Fruit fly (Drosophila melanogaster) whole organism, embryonic: ENCODE data around the gene mia.

Experiments
- Atf-2 ChIP-seq: fragments of 200-800 bp; sonication (Bioruptor generic); optimal IDR thresholded peaks from 2 replicates; lab custom pipeline; 2016; ENCODE audit warnings: missing biosample characterization, missing genetic modification characterization
- CG10959 ChIP-seq: fragments of 200-800 bp; sonication (Bioruptor generic); IDR thresholded peaks from 2 replicates; pipeline ENCODE4 v1.3.6; 2022; ENCODE audit warnings: missing biosample characterization, missing genetic modification characterization
- CG12942 ChIP-seq: fragments of 200-800 bp; sonication (Bioruptor generic); optimal IDR thresholded peaks from 3 replicates; lab custom pipeline; 2016; ENCODE audit warnings: missing biosample characterization, missing genetic modification characterization
- CG13296 ChIP-seq: fragments of 200-800 bp; sonication (Bioruptor generic); optimal IDR thresholded peaks from 3 replicates; lab custom pipeline; 2018; ENCODE audit warnings: missing biosample characterization, mild to moderate bottlenecking, missing genetic modification characterization
- CG15479 ChIP-seq: fragments of 200-800 bp; sonication (Bioruptor generic); optimal IDR thresholded peaks from 3 replicates; lab custom pipeline; 2019; ENCODE audit warnings: missing biosample characterization, mild to moderate bottlenecking, missing genetic modification characterization, moderate library complexity
- CG2120 ChIP-seq: fragments of 200-800 bp; sonication (Bioruptor generic); optimal IDR thresholded peaks from 3 replicates; lab custom pipeline; 2016; ENCODE audit warnings: missing biosample characterization, missing genetic modification characterization
- CG2129 ChIP-seq: fragments of 200-800 bp; sonication (Bioruptor generic); IDR thresholded peaks from 2 replicates; pipeline ENCODE4 v1.3.6; 2022; ENCODE audit warnings: missing biosample characterization, missing genetic modification characterization; ENCODE audit not compliant: partially characterized antibody
- CG31224 ChIP-seq: fragments of 200-800 bp; sonication (Bioruptor generic); IDR thresholded peaks from 2 replicates; pipeline ENCODE4 v1.3.6; 2022; ENCODE audit warnings: missing biosample characterization, missing genetic modification characterization
- CG3281 ChIP-seq: fragments of 200-800 bp; sonication (Bioruptor generic); optimal IDR thresholded peaks from 3 replicates; lab custom pipeline; 2017; ENCODE audit warnings: missing biosample characterization, mild to moderate bottlenecking, missing genetic modification characterization
- CG33213 ChIP-seq: fragments of 200-800 bp; sonication (Bioruptor generic); optimal IDR thresholded peaks from 3 replicates; lab custom pipeline; 2016; ENCODE audit warnings: missing biosample characterization, missing genetic modification characterization
- CG34224 ChIP-seq: fragments of 200-800 bp; sonication (Bioruptor generic); IDR thresholded peaks from 3 replicates; pipeline ENCODE4 v1.3.6; 2022; ENCODE audit warnings: missing biosample characterization, missing genetic modification characterization; ENCODE audit not compliant: partially characterized antibody
- CG34376 ChIP-seq: fragments of 200-800 bp; sonication (Bioruptor generic); optimal IDR thresholded peaks from 2 replicates; lab custom pipeline; 2018; ENCODE audit warnings: missing biosample characterization, mild to moderate bottlenecking, missing genetic modification characterization
- CG42726 ChIP-seq: fragments of 200-800 bp; sonication (Bioruptor generic); IDR thresholded peaks from 2 replicates; pipeline ENCODE4 v1.3.6; 2022; ENCODE audit warnings: missing biosample characterization, missing genetic modification characterization; ENCODE audit not compliant: partially characterized antibody
- CG4854 ChIP-seq: fragments of 200-800 bp; sonication (Bioruptor generic); optimal IDR thresholded peaks from 2 replicates; lab custom pipeline; 2016; ENCODE audit warnings: missing biosample characterization, missing genetic modification characterization, inconsistent platforms
- CG5180 ChIP-seq: fragments of 200-800 bp; sonication (Bioruptor generic); optimal IDR thresholded peaks from 3 replicates; lab custom pipeline; 2017; ENCODE audit warnings: missing biosample characterization, missing genetic modification characterization, mild to moderate bottlenecking, moderate library complexity, missing genetic modification reagents
- CG6654 ChIP-seq: fragments of 200-800 bp; sonication (Bioruptor generic); optimal IDR thresholded peaks from 2 replicates; lab custom pipeline; 2017; ENCODE audit warnings: missing biosample characterization, mild to moderate bottlenecking, missing genetic modification characterization
- CG6689 ChIP-seq: fragments of 200-800 bp; sonication (Bioruptor generic); IDR thresholded peaks from 2 replicates; pipeline ENCODE4 v1.3.6; 2022; ENCODE audit warnings: missing biosample characterization, missing genetic modification characterization
- CG6854 ChIP-seq: fragments of 200-800 bp; sonication (Bioruptor generic); optimal IDR thresholded peaks from 3 replicates; lab custom pipeline; 2017; ENCODE audit warnings: missing biosample characterization, mild to moderate bottlenecking, missing genetic modification characterization
- CG7372 ChIP-seq: fragments of 200-800 bp; sonication (Bioruptor generic); IDR thresholded peaks from 2 replicates; pipeline ENCODE4 v1.3.6; 2022; ENCODE audit warnings: missing biosample characterization, missing genetic modification characterization
- CG7987 ChIP-seq: fragments of 200-800 bp; sonication (Bioruptor generic); optimal IDR thresholded peaks from 2 replicates; lab custom pipeline; 2018; ENCODE audit warnings: missing biosample characterization, mild to moderate bottlenecking, missing genetic modification characterization, moderate library complexity
- Dip2 ChIP-seq: fragments of 200-800 bp; sonication (Bioruptor generic); IDR thresholded peaks from 2 replicates; pipeline ENCODE4 v1.3.6; 2022; ENCODE audit warnings: missing biosample characterization, missing genetic modification characterization
- Doc2 ChIP-seq: fragments of 200-800 bp; sonication (Bioruptor generic); IDR thresholded peaks from 2 replicates; pipeline ENCODE4 v1.3.6; 2022; ENCODE audit warnings: missing biosample characterization, missing genetic modification characterization
- Dref ChIP-seq: fragments of 200-800 bp; sonication (Bioruptor generic); IDR thresholded peaks from 2 replicates; pipeline ENCODE4 v1.3.6; 2022; ENCODE audit warnings: missing biosample characterization, missing genetic modification characterization
- ERR ChIP-seq: fragments of 200-800 bp; sonication (Bioruptor generic); optimal IDR thresholded peaks from 2 replicates; lab custom pipeline; 2016; ENCODE audit warnings: missing biosample characterization, missing genetic modification characterization
- Elba2 ChIP-seq: fragments of 200-800 bp; sonication (Bioruptor generic); optimal IDR thresholded peaks from 3 replicates; lab custom pipeline; 2016; ENCODE audit warnings: missing biosample characterization, missing genetic modification characterization
- HHEX ChIP-seq: fragments of 200-800 bp; sonication (Bioruptor generic); optimal IDR thresholded peaks from 3 replicates; lab custom pipeline; 2017; ENCODE audit warnings: missing biosample characterization, mild to moderate bottlenecking, missing genetic modification characterization, missing genetic modification reagents
- Hmr ChIP-seq: fragments of 200-800 bp; sonication (Bioruptor generic); optimal IDR thresholded peaks from 3 replicates; lab custom pipeline; 2017; ENCODE audit warnings: mild to moderate bottlenecking, missing biosample characterization, missing genetic modification reagents, missing genetic modification characterization
- Hsf ChIP-seq: fragments of 200-800 bp; sonication (Bioruptor generic); optimal IDR thresholded peaks from 3 replicates; lab custom pipeline; 2016; ENCODE audit warnings: missing biosample characterization, missing genetic modification characterization
- Lpt ChIP-seq: fragments of >200 bp; optimal IDR thresholded peaks from 2 replicates; lab custom pipeline; 2018; ENCODE audit warnings: missing biosample characterization, missing genetic modification characterization
- Nf-YA ChIP-seq: fragments of 200-800 bp; sonication (Bioruptor generic); IDR thresholded peaks from 2 replicates; pipeline ENCODE4 v1.3.6; 2022; ENCODE audit warnings: missing biosample characterization, missing genetic modification characterization
- ase ChIP-seq: fragments of 200-800 bp; sonication (Bioruptor generic); IDR thresholded peaks from 3 replicates; pipeline ENCODE4 v1.3.6; 2022; ENCODE audit warnings: missing biosample characterization, missing genetic modification characterization
- bcd ChIP-seq: fragments of 200-800 bp; sonication (Bioruptor generic); optimal IDR thresholded peaks from 2 replicates; lab custom pipeline; 2017; ENCODE audit warnings: missing biosample characterization, mild to moderate bottlenecking, missing genetic modification characterization
- cad ChIP-seq: fragments of >200 bp; optimal IDR thresholded peaks from 2 replicates; lab custom pipeline; 2017; ENCODE audit warnings: missing biosample characterization, missing genetic modification characterization
- chinmo ChIP-seq: fragments of 200-800 bp; sonication (Bioruptor generic); IDR thresholded peaks from 4 replicates; pipeline ENCODE4 v1.3.6; 2022; ENCODE audit warnings: missing biosample characterization, missing genetic modification characterization; ENCODE audit not compliant: partially characterized antibody
- chm ChIP-seq: fragments of 200-800 bp; sonication (Bioruptor generic); IDR thresholded peaks from 2 replicates; pipeline ENCODE4 v1.3.6; 2022; ENCODE audit warnings: missing biosample characterization, missing genetic modification characterization
- crc ChIP-seq: fragments of 200-800 bp; sonication (Bioruptor generic); optimal IDR thresholded peaks from 2 replicates; lab custom pipeline; 2016; ENCODE audit warnings: missing biosample characterization, missing genetic modification characterization
- emc ChIP-seq: fragments of 200-800 bp; sonication (Bioruptor generic); optimal IDR thresholded peaks from 2 replicates; lab custom pipeline; 2016; ENCODE audit warnings: missing biosample characterization, missing genetic modification characterization
- eve ChIP-seq, 2 experiments: fragments of >200 bp; optimal IDR thresholded peaks; 2 replicates each; lab custom pipeline; 2017; ENCODE audit warnings: missing biosample characterization in 2 of 2, missing genetic modification characterization in 2 of 2
- ewg ChIP-seq: fragments of 200-800 bp; sonication (Bioruptor generic); optimal IDR thresholded peaks from 3 replicates; lab custom pipeline; 2017; ENCODE audit warnings: mild to moderate bottlenecking, missing biosample characterization, missing genetic modification reagents, missing genetic modification characterization
- gem ChIP-seq: fragments of 200-800 bp; sonication (Bioruptor generic); optimal IDR thresholded peaks from 2 replicates; lab custom pipeline; 2019; ENCODE audit warnings: missing biosample characterization, mild to moderate bottlenecking, missing genetic modification characterization, moderate library complexity
- h ChIP-seq: fragments of >200 bp; optimal IDR thresholded peaks from 2 replicates; lab custom pipeline; 2017
- knrl ChIP-seq: fragments of 200-800 bp; sonication (Bioruptor generic); IDR thresholded peaks from 3 replicates; pipeline ENCODE4 v1.3.6; 2022; ENCODE audit warnings: missing biosample characterization, missing genetic modification characterization; ENCODE audit not compliant: partially characterized antibody
- nau ChIP-seq: fragments of 200-800 bp; sonication (Bioruptor generic); optimal IDR thresholded peaks from 3 replicates; lab custom pipeline; 2017; ENCODE audit warnings: missing biosample characterization, mild to moderate bottlenecking, missing genetic modification characterization, missing genetic modification reagents
- nerfin-1 ChIP-seq: fragments of 200-800 bp; sonication (Bioruptor generic); optimal IDR thresholded peaks from 3 replicates; lab custom pipeline; 2019; ENCODE audit warnings: missing biosample characterization, mild to moderate bottlenecking, missing genetic modification characterization, moderate library complexity
- phol ChIP-seq: fragments of 200-800 bp; sonication (Bioruptor generic); optimal IDR thresholded peaks from 3 replicates; lab custom pipeline; 2018; ENCODE audit warnings: missing biosample characterization, mild to moderate bottlenecking, missing genetic modification characterization, moderate library complexity
- pum ChIP-seq: fragments of 200-800 bp; sonication (Bioruptor generic); optimal IDR thresholded peaks from 2 replicates; lab custom pipeline; 2016; ENCODE audit warnings: missing biosample characterization, missing genetic modification characterization
- ro ChIP-seq: fragments of 200-800 bp; sonication (Bioruptor generic); IDR thresholded peaks from 2 replicates; pipeline ENCODE4 v1.3.6; 2022; ENCODE audit warnings: missing biosample characterization, missing genetic modification characterization
- row ChIP-seq: fragments of 200-800 bp; sonication (Bioruptor generic); IDR thresholded peaks from 3 replicates; pipeline ENCODE4 v1.3.6; 2022; ENCODE audit warnings: missing biosample characterization, missing genetic modification characterization
- sr ChIP-seq: fragments of 200-800 bp; sonication (Bioruptor generic); IDR thresholded peaks from 3 replicates; pipeline ENCODE4 v1.3.6; 2022; ENCODE audit warnings: missing biosample characterization, missing genetic modification characterization
- usp ChIP-seq: fragments of >200 bp; optimal IDR thresholded peaks from 2 replicates; lab custom pipeline; 2017; ENCODE audit warnings: missing biosample characterization, missing genetic modification characterization
- z ChIP-seq: fragments of 200-800 bp; sonication (Bioruptor generic); IDR thresholded peaks from 3 replicates; pipeline ENCODE4 v1.3.6; 2022; ENCODE audit warnings: missing biosample characterization, missing genetic modification characterization
- zfh2 ChIP-seq: fragments of 200-800 bp; sonication (Bioruptor generic); optimal IDR thresholded peaks from 2 replicates; lab custom pipeline; 2016; ENCODE audit warnings: missing biosample characterization, missing genetic modification characterization

mia gene

dm6 chr3R:5518627-5519026 is 32.3 kb downstream of the mia start (continued):
- no peak for TF ChIP-seq Dref (GFP tag; lab: Robert Waterston, UW)
- no peak for TF ChIP-seq CG6854 (GFP tag; lab: Kevin White, UChicago)
- TF ChIP-seq row (GFP tag; lab: Robert Waterston, UW): peak; percentile 61
- no peak for TF ChIP-seq Dip2 (GFP tag; lab: Robert Waterston, UW)
- peak; percentile 36 for TF ChIP-seq zfh2 (GFP tag; lab: Kevin White, UChicago)
- no peak for TF ChIP-seq CG31224 (GFP tag; lab: Robert Waterston, UW)
- no peak for TF ChIP-seq usp
- peak; percentile 55; the same call in 1 of the 3 replicates for TF ChIP-seq ase (GFP tag; lab: Robert Waterston, UW)
- no peak for TF ChIP-seq CG15479 (GFP tag; lab: Kevin White, UChicago)
- TF ChIP-seq CG5180: no peak
- peak; percentile 30 for TF ChIP-seq HHEX (GFP tag; lab: Kevin White, UChicago)
- TF ChIP-seq cad (GFP tag; lab: Kevin White, UChicago): no peak
- TF ChIP-seq emc (GFP tag; lab: Kevin White, UChicago): no peak
- TF ChIP-seq CG42726 (GFP tag; lab: Robert Waterston, UW): no peak
- no peak for TF ChIP-seq h (lab: Kevin White, UChicago)
- TF ChIP-seq CG2129 (GFP tag; lab: Robert Waterston, UW): no peak
- no peak for TF ChIP-seq CG3281 (GFP tag; lab: Kevin White, UChicago)
- peak; percentile 23; the same call in 1 of the 2 replicates for TF ChIP-seq CG6689 (GFP tag; lab: Robert Waterston, UW)
- peak; percentile 72 for TF ChIP-seq gem
- TF ChIP-seq knrl (GFP tag; lab: Robert Waterston, UW): no peak
- TF ChIP-seq ewg (GFP tag; lab: Kevin White, UChicago): peak; percentile 30
- TF ChIP-seq Nf-YA (GFP tag; lab: Robert Waterston, UW): no peak
- TF ChIP-seq nau (GFP tag; lab: Kevin White, UChicago): no peak
- peak; percentile 2 for TF ChIP-seq Hmr (GFP tag; lab: Kevin White, UChicago)
- no peak for TF ChIP-seq Lpt (GFP tag; lab: Kevin White, UChicago)
- TF ChIP-seq sr (GFP tag; lab: Robert Waterston, UW): 0 out of 3 replicates have a peak, but pooled peaks have one; percentile 15
- TF ChIP-seq CG12942 (GFP tag; lab: Kevin White, UChicago): peak; percentile 39
- peak; percentile 44 for TF ChIP-seq Atf-2 (GFP tag; lab: Kevin White, UChicago)
- TF ChIP-seq chm (GFP tag; lab: Robert Waterston, UW): peak; percentile 74
- TF ChIP-seq CG34376 (GFP tag; lab: Kevin White, UChicago): no peak
- TF ChIP-seq CG33213 (GFP tag; lab: Kevin White, UChicago): no peak
- TF ChIP-seq z (GFP tag; lab: Robert Waterston, UW): no peak
- peak; percentile 15 for TF ChIP-seq bcd (GFP tag; lab: Kevin White, UChicago)
- no peak for TF ChIP-seq CG7987 (GFP tag; lab: Kevin White, UChicago)
- TF ChIP-seq Hsf (GFP tag; lab: Kevin White, UChicago): peak; percentile 50
- no peak for TF ChIP-seq Elba2
- TF ChIP-seq chinmo (GFP tag; lab: Robert Waterston, UW): no peak
- TF ChIP-seq CG4854 (GFP tag; lab: Kevin White, UChicago): no peak
- TF ChIP-seq phol (tag; lab: Kevin White, UChicago): peak; percentile 64
- TF ChIP-seq CG6654 (GFP tag; lab: Kevin White, UChicago): peak; percentile 11
- TF ChIP-seq CG13296 (GFP tag; lab: Kevin White, UChicago): no peak
- TF ChIP-seq nerfin-1 (tag; lab: Kevin White, UChicago): peak; percentile 21
- TF ChIP-seq eve (GFP tag; optimal IDR thresholded peaks at IDR 0.05; lab: Kevin White, UChicago): no peak
- no peak for TF ChIP-seq ERR (GFP tag; lab: Kevin White, UChicago)
- TF ChIP-seq crc (GFP tag; lab: Kevin White, UChicago): peak; percentile 19
- TF ChIP-seq CG34224 (GFP tag; lab: Robert Waterston, UW): no peak
- TF ChIP-seq pum (GFP tag; lab: Kevin White, UChicago): peak; percentile 54
- no peak for TF ChIP-seq Doc2 (GFP tag; lab: Robert Waterston, UW)
- no peak for TF ChIP-seq CG10959 (GFP tag; lab: Robert Waterston, UW)
- TF ChIP-seq CG7372: 0 out of 2 replicates have a peak, but pooled peaks have one; percentile 33
- TF ChIP-seq ro (GFP tag; lab: Robert Waterston, UW): no peak
- TF ChIP-seq CG2120 (GFP tag; lab: Kevin White, UChicago): peak; percentile 36
